Fruit fly (Drosophila melanogaster) whole organism, wandering third instar larva: ENCODE measurements around the gene Pex3.
A peak's percentile ranks its signal among the peaks of the same experiment; 100 is the strongest.

Experiments used
- Abd-B ChIP-seq: fragments of >200 bp; optimal IDR thresholded peaks from 2 replicates; lab custom pipeline; 2017; ENCODE audit warnings: missing biosample characterization, missing genetic modification characterization
- CG32264 ChIP-seq: fragments of 200-800 bp; sonication (Bioruptor generic); optimal IDR thresholded peaks from 2 replicates; lab custom pipeline; 2016; ENCODE audit warnings: missing biosample characterization, missing genetic modification characterization
- CG9705 ChIP-seq: fragments of 200-800 bp; sonication (Bioruptor generic); optimal IDR thresholded peaks from 2 replicates; lab custom pipeline; 2018; ENCODE audit warnings: missing biosample characterization, mild to moderate bottlenecking, missing genetic modification characterization
- Dfd ChIP-seq: fragments of >200 bp; optimal IDR thresholded peaks from 2 replicates; lab custom pipeline; 2017; ENCODE audit warnings: missing biosample characterization, missing genetic modification characterization
- Dif ChIP-seq: fragments of 200-275, 200-300 bp; sonication (Bioruptor generic); optimal IDR thresholded peaks from 2 replicates; lab custom pipeline; 2018; ENCODE audit warnings: missing biosample characterization, missing genetic modification characterization; ENCODE audit not compliant: partially characterized antibody
- GATAd ChIP-seq: sonication (Bioruptor generic); optimal IDR thresholded peaks from 2 replicates; lab custom pipeline; 2016; ENCODE audit warnings: missing biosample characterization, missing genetic modification characterization
- HLH106 ChIP-seq: fragments of 200-800 bp; optimal IDR thresholded peaks from 3 replicates; lab custom pipeline; 2019; ENCODE audit warnings: missing biosample characterization, mild to moderate bottlenecking, missing genetic modification characterization, moderate library complexity
- Hnf4 ChIP-seq: fragments of 200-800 bp; sonication (Bioruptor generic); optimal IDR thresholded peaks from 2 replicates; lab custom pipeline; 2016; ENCODE audit warnings: missing biosample characterization, mild to moderate bottlenecking, missing genetic modification characterization
- Hr78 ChIP-seq: fragments of >200 bp; optimal IDR thresholded peaks from 2 replicates; lab custom pipeline; 2017; ENCODE audit warnings: missing biosample characterization, missing genetic modification characterization
- Hr83 ChIP-seq: fragments of 200-300 bp; sonication (Bioruptor generic); optimal IDR thresholded peaks from 2 replicates; lab custom pipeline; 2016; ENCODE audit warnings: missing biosample characterization, mild to moderate bottlenecking, missing genetic modification characterization, moderate library complexity; ENCODE audit not compliant: poor library complexity, severe bottlenecking
- Jra ChIP-seq: sonication (Bioruptor generic); optimal IDR thresholded peaks from 2 replicates; lab custom pipeline; 2016; ENCODE audit warnings: missing biosample characterization, missing genetic modification characterization
- Mio ChIP-seq: sonication (Bioruptor generic); optimal IDR thresholded peaks from 2 replicates; lab custom pipeline; 2016; ENCODE audit warnings: missing biosample characterization, missing genetic modification characterization
- Myc ChIP-seq: fragments of >200 bp; optimal IDR thresholded peaks from 2 replicates; lab custom pipeline; 2017
- N ChIP-seq: fragments of >200 bp; optimal IDR thresholded peaks from 2 replicates; lab custom pipeline; 2018; ENCODE audit warnings: missing biosample characterization, missing external identifiers, missing genetic modification characterization
- OdsH ChIP-seq: fragments of 200-800 bp; sonication (Bioruptor generic); optimal IDR thresholded peaks from 2 replicates; lab custom pipeline; 2016; ENCODE audit warnings: missing biosample characterization, mild to moderate bottlenecking, missing genetic modification characterization
- Rel ChIP-seq, 2 experiments: fragments of 200-800 bp; sonication (Bioruptor generic) in 1 of 2; optimal IDR thresholded peaks; 2 replicates in 1 of 2; 3 replicates in 1 of 2; lab custom pipeline; 2016 to 2019; ENCODE audit warnings: mild to moderate bottlenecking in 2 of 2, missing biosample characterization in 2 of 2, missing genetic modification characterization in 2 of 2, moderate library complexity in 1 of 2
- Sp1 ChIP-seq: fragments of 200-800 bp; sonication (Bioruptor generic); optimal IDR thresholded peaks from 3 replicates; lab custom pipeline; 2019; ENCODE audit warnings: missing biosample characterization, mild to moderate bottlenecking, missing genetic modification characterization, moderate library complexity
- Vsx2 ChIP-seq: fragments of 200-300, 225-300 bp; sonication (Bioruptor generic); optimal IDR thresholded peaks from 2 replicates; lab custom pipeline; 2018; ENCODE audit warnings: missing biosample characterization, missing genetic modification characterization; ENCODE audit not compliant: partially characterized antibody
- br ChIP-seq: fragments of 200-800 bp; sonication (Bioruptor generic); optimal IDR thresholded peaks from 2 replicates; lab custom pipeline; 2016; ENCODE audit warnings: missing biosample characterization, missing genetic modification characterization
- brk ChIP-seq: fragments of 200-800 bp; sonication (Bioruptor generic); optimal IDR thresholded peaks from 2 replicates; lab custom pipeline; 2016; ENCODE audit warnings: missing biosample characterization, mild to moderate bottlenecking, missing genetic modification characterization
- dl ChIP-seq, 2 experiments: fragments of 175-275, 200-275 bp in 1 of 2; fragments of 200-275 bp in 1 of 2; sonication (Bioruptor generic); optimal IDR thresholded peaks; lab custom pipeline; 2018; ENCODE audit warnings: mild to moderate bottlenecking in 2 of 2, missing biosample characterization in 2 of 2, missing genetic modification characterization in 2 of 2, moderate library complexity in 2 of 2; ENCODE audit not compliant: partially characterized antibody in 2 of 2, insufficient read depth in 1 of 2
- dmrt93B ChIP-seq: fragments of 200-800 bp; sonication (Bioruptor generic); optimal IDR thresholded peaks from 2 replicates; lab custom pipeline; 2018; ENCODE audit warnings: missing biosample characterization, mild to moderate bottlenecking, missing genetic modification characterization
- dsf ChIP-seq: sonication (Bioruptor generic); optimal IDR thresholded peaks from 2 replicates; lab custom pipeline; 2016; ENCODE audit warnings: missing biosample characterization, missing genetic modification characterization, borderline replicate concordance
- foxo ChIP-seq, 2 experiments: fragments of 200-800 bp; sonication (Bioruptor generic); optimal IDR thresholded peaks; 2 replicates in 1 of 2; 3 replicates in 1 of 2; lab custom pipeline; 2016 to 2017; ENCODE audit warnings: missing biosample characterization in 2 of 2, missing genetic modification characterization in 2 of 2
- fru ChIP-seq: fragments of 200-800 bp; sonication (Bioruptor generic); optimal IDR thresholded peaks from 3 replicates; lab custom pipeline; 2016; ENCODE audit warnings: missing biosample characterization, mild to moderate bottlenecking, missing genetic modification characterization
- h ChIP-seq: fragments of 200-800 bp; sonication (Bioruptor generic); optimal IDR thresholded peaks from 3 replicates; lab custom pipeline; 2016; ENCODE audit warnings: missing biosample characterization, mild to moderate bottlenecking, missing genetic modification characterization
- jim ChIP-seq: fragments of 175-275, 200-325 bp; sonication (Bioruptor generic); optimal IDR thresholded peaks from 2 replicates; lab custom pipeline; 2016; ENCODE audit warnings: missing biosample characterization, mild to moderate bottlenecking, missing genetic modification characterization
- lola ChIP-seq: fragments of >200 bp; optimal IDR thresholded peaks from 2 replicates; lab custom pipeline; 2017; ENCODE audit warnings: missing biosample characterization, missing genetic modification characterization
- pan ChIP-seq: fragments of >200 bp; optimal IDR thresholded peaks from 2 replicates; lab custom pipeline; 2017
- psq ChIP-seq: fragments of 200-800 bp; sonication (Bioruptor generic); optimal IDR thresholded peaks from 3 replicates; lab custom pipeline; 2017; ENCODE audit warnings: missing biosample characterization, mild to moderate bottlenecking, missing genetic modification characterization, moderate library complexity
- rgr ChIP-seq: fragments of 200-800 bp; sonication (Bioruptor generic); optimal IDR thresholded peaks from 3 replicates; lab custom pipeline; 2016; ENCODE audit warnings: missing biosample characterization, mild to moderate bottlenecking, missing genetic modification characterization
- sage ChIP-seq: fragments of 200-800 bp; sonication (Bioruptor generic); optimal IDR thresholded peaks from 2 replicates; lab custom pipeline; 2016; ENCODE audit warnings: missing biosample characterization, mild to moderate bottlenecking, missing genetic modification characterization
- sv ChIP-seq: fragments of 200-800 bp; sonication (Bioruptor generic); optimal IDR thresholded peaks from 3 replicates; lab custom pipeline; 2016; ENCODE audit warnings: missing biosample characterization, missing genetic modification characterization
- usp ChIP-seq: fragments of >200 bp; optimal IDR thresholded peaks from 2 replicates; lab custom pipeline; 2017; ENCODE audit warnings: missing biosample characterization, missing genetic modification characterization
- woc ChIP-seq: sonication (Bioruptor generic); optimal IDR thresholded peaks from 2 replicates; lab custom pipeline; 2016; ENCODE audit warnings: missing biosample characterization, mild to moderate bottlenecking, missing genetic modification characterization

Gene Pex3

dm6 chr3L:15146643-15147187 lies 2.6 kb downstream of the Pex3 start, which contains the start of gene FucTA:
Gene FucTA (plus strand): TSS chr3L:15147137.
- TF ChIP-seq lola (GFP tag; lab: Kevin White, UChicago) (no peak), jim (GFP tag; lab: Kevin White, UChicago) (no peak), Rel (GFP tag; optimal IDR thresholded peaks at IDR 0.05; lab: Kevin White, UChicago) (no peak), Rel (tag; optimal IDR thresholded peaks at IDR 0.05; lab: Kevin White, UChicago) (no peak), Vsx2 (GFP tag; lab: Kevin White, UChicago) (no peak), rgr (GFP tag; lab: Kevin White, UChicago) (no peak), fru (no peak), brk (GFP tag; lab: Kevin White, UChicago) (no peak), GATAd (no peak), sage (GFP tag; lab: Kevin White, UChicago) (no peak), Mio (GFP tag; lab: Kevin White, UChicago) (no peak), Dfd (no peak), Myc (lab: Kevin White, UChicago) (no peak), Jra (no peak), Hr78 (no peak), Dif (GFP tag; lab: Kevin White, UChicago) (no peak), usp (GFP tag; lab: Kevin White, UChicago) (no peak)
- TF ChIP-seq, all 38 proteins: peak for 0

DNA sequence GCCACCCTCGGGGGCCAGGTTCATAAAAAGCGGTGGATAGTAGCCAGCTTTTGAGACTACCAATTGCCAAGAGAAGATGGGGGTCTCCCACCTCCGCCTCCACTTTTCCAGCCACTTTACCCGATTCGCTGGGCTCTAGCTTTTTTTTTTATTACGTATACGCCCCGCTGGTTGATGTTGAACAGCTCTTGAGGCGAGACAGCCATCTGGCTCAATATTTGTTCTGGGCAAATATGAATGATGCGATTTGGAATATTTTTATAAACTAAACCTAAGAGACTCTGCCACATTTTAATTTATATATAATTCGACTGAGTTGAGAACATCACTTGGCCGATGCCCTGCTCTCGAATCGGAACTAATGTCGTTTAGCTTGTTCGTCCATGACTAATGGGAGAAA lies 5.9 kb downstream of the Pex3 start:
- TF ChIP-seq HLH106 (tag; lab: Kevin White, UChicago) (no peak), Jra (no peak), Vsx2 (GFP tag; lab: Kevin White, UChicago) (no peak), GATAd (no peak), fru (no peak), dl (GFP tag; optimal IDR thresholded peaks at IDR 0.05; lab: Kevin White, UChicago; ENCODE audit: insufficient read depth in 1 of 2, partially characterized antibody in 2 of 2) (no peak), N (GFP tag; lab: Kevin White, UChicago) (no peak), Hr83 (GFP tag; lab: Kevin White, UChicago) (peak; percentile 97), rgr (GFP tag; lab: Kevin White, UChicago) (peak; percentile 78), Hr78 (no peak), foxo (GFP tag; optimal IDR thresholded peaks at IDR 0.05; lab: Kevin White, UChicago) (peak in 1 of 2 experiments; percentile 55), Rel (GFP tag; optimal IDR thresholded peaks at IDR 0.05; lab: Kevin White, UChicago) (no peak), Rel (tag; optimal IDR thresholded peaks at IDR 0.05; lab: Kevin White, UChicago) (no peak), sv (no peak), pan (lab: Kevin White, UChicago) (no peak), brk (GFP tag; lab: Kevin White, UChicago) (no peak), CG32264 (no peak), br (GFP tag; lab: Kevin White, UChicago) (peak; percentile 36), Abd-B (no peak), Dfd (no peak), sage (GFP tag; lab: Kevin White, UChicago) (no peak), woc (GFP tag; lab: Kevin White, UChicago) (no peak), Hnf4 (GFP tag; lab: Kevin White, UChicago) (no peak), OdsH (GFP tag; lab: Kevin White, UChicago) (peak; percentile 66), dsf (GFP tag; lab: Kevin White, UChicago) (no peak), CG9705 (GFP tag; lab: Kevin White, UChicago) (peak; percentile 0), Sp1 (GFP tag; lab: Kevin White, UChicago) (no peak), h (peak; percentile 76), psq (GFP tag; lab: Kevin White, UChicago) (peak; percentile 18), Mio (GFP tag; lab: Kevin White, UChicago) (no peak), dmrt93B (GFP tag; lab: Kevin White, UChicago) (no peak)
